Worm (Caenorhabditis elegans) whole organism, early embryonic: ENCODE data around the gene ndua-5.

Source experiments
- ama-1 ChIP-seq: fragments of 150-350 bp; optimal IDR thresholded peaks from 2 replicates; lab custom pipeline; 2014
- ceh-13 ChIP-seq: fragments of 200-800 bp; sonication (Bioruptor generic); optimal IDR thresholded peaks from 2 replicates; lab custom pipeline; 2018; ENCODE audit warnings: mild to moderate bottlenecking, missing genetic modification characterization, missing compliant biosample characterization
- ets-7 ChIP-seq: sonication (generic microtip); optimal IDR thresholded peaks from 2 replicates; lab custom pipeline; 2016; ENCODE audit warnings: missing genotype, missing genetic modification characterization, missing compliant biosample characterization
- flt-1 ChIP-seq: fragments of 200-800 bp; sonication (Bioruptor generic); IDR thresholded peaks from 2 replicates; pipeline ENCODE4 v1.3.6; 2022; ENCODE audit warnings: missing genetic modification characterization, missing compliant biosample characterization
- hmg-4 ChIP-seq: fragments of 200-800 bp; sonication (Bioruptor generic); optimal IDR thresholded peaks from 2 replicates; lab custom pipeline; 2018; ENCODE audit warnings: mild to moderate bottlenecking, missing genetic modification characterization, missing compliant biosample characterization
- hnd-1 ChIP-seq: sonication (generic microtip); optimal IDR thresholded peaks from 2 replicates; lab custom pipeline; 2016; ENCODE audit warnings: missing genetic modification characterization, missing compliant biosample characterization
- scrt-1 ChIP-seq: fragments of 200-800 bp; sonication (Bioruptor generic); IDR thresholded peaks from 2 replicates; pipeline ENCODE4 v1.3.6; 2022; ENCODE audit warnings: missing genetic modification characterization, missing compliant biosample characterization
- sea-1 ChIP-seq: fragments of 200-800 bp; sonication (Bioruptor generic); conservative IDR thresholded peaks from 2 replicates; pipeline ENCODE4 v1.3.6; 2022; ENCODE audit warnings: missing genetic modification characterization, missing compliant biosample characterization
- tbx-11 ChIP-seq: fragments of 200-800 bp; sonication (Bioruptor generic); IDR thresholded peaks from 2 replicates; pipeline ENCODE4 v1.3.6; 2022; ENCODE audit warnings: missing genetic modification characterization, missing compliant biosample characterization

DNA sequence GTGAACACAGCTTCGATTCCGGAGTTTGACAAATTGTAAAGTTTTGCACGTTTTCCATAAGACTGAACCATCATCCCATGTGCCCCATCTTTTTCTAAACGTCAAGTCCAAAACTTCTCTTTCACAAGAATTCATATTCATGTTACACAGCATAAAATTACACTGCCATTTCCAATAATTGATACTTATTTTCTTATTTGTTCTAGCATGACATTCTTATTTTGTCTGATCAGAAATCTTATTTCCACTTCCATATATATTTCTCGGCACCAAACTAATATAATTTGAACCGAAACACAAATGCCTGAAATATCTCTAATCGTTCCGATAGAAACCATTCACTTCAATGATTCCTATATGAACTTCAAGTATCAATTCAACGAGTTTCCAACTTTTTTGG lies 38.7 kb downstream of the ndua-5 start, which contains the start of gene sru-2:
- TF ChIP-seq tbx-11 (no peak), ama-1 (no peak), flt-1 (no peak), hmg-4 (GFP tag; lab: Kevin White, UChicago) (no peak), hnd-1 (no peak), ets-7 (no peak), sea-1 (no peak), scrt-1 (GFP tag; lab: Robert Waterston, UW) (no peak), ceh-13 (GFP tag; lab: Kevin White, UChicago) (no peak)
